Fruit fly (Drosophila melanogaster) whole organism: ENCODE data around the gene Duba.

ENCODE experiments used
- CG8478 ChIP-seq: fragments of >200 bp; optimal IDR thresholded peaks from 2 replicates; lab custom pipeline; 2018; ENCODE audit warnings: inconsistent platforms
- Dll ChIP-seq: fragments of >200 bp; optimal IDR thresholded peaks from 2 replicates; lab custom pipeline; 2017
- EcR ChIP-seq, 2 experiments: fragments of >200 bp; optimal IDR thresholded peaks; 2 replicates each; lab custom pipeline; 2017; ENCODE audit warnings: missing biosample characterization in 2 of 2, missing genetic modification characterization in 2 of 2, missing genetic modification reagents in 2 of 2
- psq ChIP-seq: fragments of >200 bp; optimal IDR thresholded peaks from 2 replicates; lab custom pipeline; 2017
- usp ChIP-seq: fragments of >200 bp; optimal IDR thresholded peaks from 2 replicates; lab custom pipeline; 2017; ENCODE audit warnings: missing biosample characterization, missing genetic modification characterization, mixed read lengths

DNA sequence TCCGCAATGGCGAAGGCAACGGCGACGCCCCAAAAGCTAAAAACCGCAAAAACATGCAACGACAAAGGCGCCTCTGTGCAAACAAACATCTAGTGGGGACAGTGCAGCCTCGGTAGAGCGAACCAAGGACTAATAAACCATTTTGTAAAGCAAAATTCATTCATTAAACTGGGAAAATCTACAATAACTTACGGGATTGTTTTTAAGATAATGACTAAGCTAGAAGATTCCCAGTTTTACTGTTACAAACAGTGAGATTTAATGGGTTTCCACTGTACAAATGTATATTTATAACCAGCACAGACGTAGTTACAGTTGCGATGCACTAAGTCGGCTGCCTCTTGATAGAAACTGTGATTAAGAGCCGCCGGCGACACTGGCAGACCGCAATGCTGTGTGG, 46.9 kb upstream of the Duba start:
- TF ChIP-seq CG8478 (lab: Kevin White, UChicago) (no peak), usp (no peak), psq (no peak), EcR (GFP tag; optimal IDR thresholded peaks at IDR 0.05; lab: Kevin White, UChicago) (no peak), Dll (lab: Kevin White, UChicago) (no peak)
